Fruit fly (Drosophila melanogaster) whole organism, adult: ENCODE measurements around the gene CG3337.
A peak's percentile ranks its signal among the peaks of the same experiment; 100 is the strongest.

Source experiments
- CG11617 ChIP-seq: fragments of 200-800 bp; sonication (Bioruptor generic); optimal IDR thresholded peaks from 2 replicates; lab custom pipeline; 2017; ENCODE audit warnings: mild to moderate bottlenecking, missing biosample characterization, missing genetic modification reagents, missing genetic modification characterization
- CG12768 ChIP-seq: fragments of 200-800 bp; sonication (Bioruptor generic); optimal IDR thresholded peaks from 2 replicates; lab custom pipeline; 2017; ENCODE audit warnings: missing biosample characterization, missing genetic modification characterization, mild to moderate bottlenecking, moderate library complexity, missing genetic modification reagents
- CG14711 ChIP-seq: fragments of 200-800 bp; sonication (Bioruptor generic); optimal IDR thresholded peaks from 2 replicates; lab custom pipeline; 2018; ENCODE audit warnings: missing biosample characterization, mild to moderate bottlenecking, missing genetic modification characterization, moderate library complexity
- CG1620 ChIP-seq: fragments of 200-800 bp; sonication (Bioruptor generic); optimal IDR thresholded peaks from 2 replicates; lab custom pipeline; 2016; ENCODE audit warnings: missing biosample characterization, missing genetic modification characterization
- CG33017 ChIP-seq: fragments of 200-800 bp; sonication (Bioruptor generic); optimal IDR thresholded peaks from 2 replicates; lab custom pipeline; 2018; ENCODE audit warnings: missing biosample characterization, mild to moderate bottlenecking, missing genetic modification characterization, moderate library complexity
- CG5204 ChIP-seq: fragments of 200-800 bp; sonication (Bioruptor generic); optimal IDR thresholded peaks from 2 replicates; lab custom pipeline; 2016; ENCODE audit warnings: missing biosample characterization, missing genetic modification characterization
- CG7045 ChIP-seq: fragments of 200-800 bp; sonication (Bioruptor generic); optimal IDR thresholded peaks from 2 replicates; lab custom pipeline; 2017; ENCODE audit warnings: missing biosample characterization, mild to moderate bottlenecking, missing genetic modification characterization
- CG7101 ChIP-seq: fragments of 200-800 bp; sonication (Bioruptor generic); optimal IDR thresholded peaks from 2 replicates; lab custom pipeline; 2018; ENCODE audit warnings: missing biosample characterization, mild to moderate bottlenecking, missing genetic modification characterization, moderate library complexity
- Clk ChIP-seq: fragments of 200-800 bp; sonication (Bioruptor generic); optimal IDR thresholded peaks from 2 replicates; lab custom pipeline; 2017; ENCODE audit warnings: missing biosample characterization, missing genetic modification characterization
- Crg-1 ChIP-seq: fragments of 200-800 bp; sonication (Bioruptor generic); optimal IDR thresholded peaks from 2 replicates; lab custom pipeline; 2016; ENCODE audit warnings: missing biosample characterization, missing genetic modification characterization
- Hr96 ChIP-seq: fragments of 200-800 bp; sonication (Bioruptor generic); optimal IDR thresholded peaks from 2 replicates; lab custom pipeline; 2016; ENCODE audit warnings: missing biosample characterization, missing genetic modification characterization
- Mnt ChIP-seq: fragments of 200-800 bp; sonication (Bioruptor generic); optimal IDR thresholded peaks from 2 replicates; lab custom pipeline; 2016; ENCODE audit warnings: missing biosample characterization, mild to moderate bottlenecking, missing genetic modification characterization
- bab1 ChIP-seq: fragments of 200-800 bp; sonication (Bioruptor generic); optimal IDR thresholded peaks from 3 replicates; lab custom pipeline; 2019; ENCODE audit warnings: missing biosample characterization, mild to moderate bottlenecking, missing genetic modification characterization, moderate library complexity
- cic ChIP-seq: fragments of 200-800 bp; sonication (Bioruptor generic); optimal IDR thresholded peaks from 2 replicates; lab custom pipeline; 2017; ENCODE audit warnings: missing biosample characterization, mild to moderate bottlenecking, missing genetic modification characterization, moderate library complexity
- cnc ChIP-seq, 2 experiments: fragments of >200 bp; optimal IDR thresholded peaks; 2 replicates each; lab custom pipeline; 2017
- kay ChIP-seq: fragments of 200-800 bp; sonication (Bioruptor generic); peaks from one replicate; lab custom pipeline; 2016; ENCODE audit warnings: missing biosample characterization, missing genetic modification characterization, borderline replicate concordance
- ovo ChIP-seq: fragments of 200-800 bp; sonication (Bioruptor generic); optimal IDR thresholded peaks from 2 replicates; lab custom pipeline; 2016; ENCODE audit warnings: missing biosample characterization, missing genetic modification characterization
- pad ChIP-seq: fragments of 200-800 bp; sonication (Bioruptor generic); optimal IDR thresholded peaks from 3 replicates; lab custom pipeline; 2017; ENCODE audit warnings: missing biosample characterization, missing genetic modification characterization, mild to moderate bottlenecking, moderate library complexity, missing genetic modification reagents
- tj ChIP-seq: fragments of 200-800 bp; sonication (Bioruptor generic); optimal IDR thresholded peaks from 3 replicates; lab custom pipeline; 2017; ENCODE audit warnings: missing biosample characterization, mild to moderate bottlenecking, missing genetic modification characterization, moderate library complexity
- toe ChIP-seq: fragments of 200-800 bp; sonication (Bioruptor generic); optimal IDR thresholded peaks from 2 replicates; lab custom pipeline; 2016; ENCODE audit warnings: missing biosample characterization, missing genetic modification characterization

The CG3337 gene

DNA sequence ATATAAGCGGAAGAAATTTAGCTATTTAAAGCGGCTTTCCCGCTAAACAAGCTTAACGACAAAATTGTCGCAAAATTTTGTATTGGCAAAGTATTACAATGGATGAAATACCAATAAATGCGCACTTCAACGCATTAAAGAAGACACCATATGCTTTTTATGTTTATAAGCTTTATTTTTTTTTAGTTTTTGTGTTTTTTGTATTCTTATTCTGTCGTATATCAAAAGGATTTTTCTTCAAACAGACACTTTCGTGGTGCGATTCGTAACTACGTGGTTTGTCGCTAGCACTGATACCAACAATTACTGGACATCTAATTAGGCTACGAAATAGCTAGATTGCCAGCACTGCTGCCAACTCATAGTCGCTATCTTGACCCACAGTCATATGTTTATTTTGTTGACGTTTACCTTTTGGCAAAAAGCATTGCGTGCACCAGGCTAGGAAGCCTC, 8.7 kb downstream of the CG3337 start, which contains the start of gene Ddrgk1:
Ddrgk1 (plus strand) TSS at position 387 of the 453 bp plus-strand sequence.
- no peak for TF ChIP-seq toe
- peak; percentile 18 for TF ChIP-seq Mnt (GFP tag; lab: Kevin White, UChicago)
- TF ChIP-seq Clk (GFP tag; lab: Kevin White, UChicago), result no peak
- TF ChIP-seq CG7045 (GFP tag; lab: Kevin White, UChicago), result no peak
- TF ChIP-seq ovo (GFP tag; lab: Kevin White, UChicago), result peak; percentile 3
- TF ChIP-seq CG14711 (tag; lab: Kevin White, UChicago), result no peak
- peak; percentile 63 for TF ChIP-seq tj (GFP tag; lab: Kevin White, UChicago)
- TF ChIP-seq Hr96 (GFP tag; lab: Kevin White, UChicago), result no peak
- TF ChIP-seq CG1620 (GFP tag; lab: Kevin White, UChicago), result no peak

DNA sequence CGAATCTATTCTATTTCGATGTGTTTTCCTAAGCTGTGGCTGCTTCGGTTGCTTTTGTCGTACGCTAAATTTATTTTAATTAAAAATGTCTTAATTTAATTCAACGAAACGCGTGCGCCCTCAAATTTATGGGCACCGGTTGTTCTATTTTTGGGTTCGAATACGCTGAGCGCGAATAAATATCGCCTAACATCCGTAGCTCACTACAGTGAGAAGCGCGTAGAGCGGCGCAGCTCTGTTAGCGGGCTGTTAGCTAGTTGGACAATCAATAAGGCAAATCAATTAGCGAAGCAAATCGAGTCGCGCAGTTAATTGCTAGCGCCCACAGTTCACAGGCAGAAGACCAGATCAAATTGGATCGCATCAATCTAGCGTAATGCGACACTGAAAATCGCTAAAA, 13.3 kb downstream of the CG3337 start:
- TF ChIP-seq CG12768 (GFP tag; lab: Kevin White, UChicago) (no peak), CG5204 (GFP tag; lab: Kevin White, UChicago) (no peak), CG11617 (no peak), CG33017 (no peak), toe (no peak)

DNA sequence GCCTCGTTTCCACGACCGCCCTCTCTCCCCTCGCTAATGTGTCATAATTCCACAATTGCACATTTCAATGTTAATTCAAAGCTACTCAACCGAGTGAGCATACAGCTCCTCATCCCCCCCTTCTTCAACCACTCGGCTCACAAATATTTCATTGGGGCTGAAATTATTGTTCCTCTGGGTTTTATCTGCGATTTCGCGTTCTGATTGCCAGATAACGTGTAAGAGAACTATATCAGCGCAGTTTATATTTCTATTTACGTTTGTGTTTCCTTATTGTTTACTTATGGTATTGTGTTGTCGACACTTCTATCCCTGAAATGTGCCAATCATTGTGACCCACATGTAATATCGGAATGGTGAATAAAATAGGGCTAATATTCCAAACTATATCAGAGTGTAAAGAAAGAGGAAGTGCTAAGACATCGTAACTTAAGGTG, 16.6 kb downstream of the CG3337 start:
- TF ChIP-seq Mnt (GFP tag; lab: Kevin White, UChicago) (peak; percentile 68), toe (no peak), CG5204 (GFP tag; lab: Kevin White, UChicago) (no peak), pad (GFP tag; lab: Kevin White, UChicago) (no peak), cic (GFP tag; lab: Kevin White, UChicago) (peak; percentile 99), kay (GFP tag; lab: Kevin White, UChicago) (peak; percentile 90), Crg-1 (GFP tag; lab: Kevin White, UChicago) (peak; percentile 39), CG7101 (tag; lab: Kevin White, UChicago) (peak; percentile 6), CG11617 (peak; percentile 18), CG12768 (GFP tag; lab: Kevin White, UChicago) (peak; percentile 82), CG33017 (peak; percentile 40), cnc (optimal IDR thresholded peaks at IDR 0.05; lab: Kevin White, UChicago) (peak in 1 of 2 experiments; percentile 88), ovo (GFP tag; lab: Kevin White, UChicago) (peak; percentile 30)

DNA sequence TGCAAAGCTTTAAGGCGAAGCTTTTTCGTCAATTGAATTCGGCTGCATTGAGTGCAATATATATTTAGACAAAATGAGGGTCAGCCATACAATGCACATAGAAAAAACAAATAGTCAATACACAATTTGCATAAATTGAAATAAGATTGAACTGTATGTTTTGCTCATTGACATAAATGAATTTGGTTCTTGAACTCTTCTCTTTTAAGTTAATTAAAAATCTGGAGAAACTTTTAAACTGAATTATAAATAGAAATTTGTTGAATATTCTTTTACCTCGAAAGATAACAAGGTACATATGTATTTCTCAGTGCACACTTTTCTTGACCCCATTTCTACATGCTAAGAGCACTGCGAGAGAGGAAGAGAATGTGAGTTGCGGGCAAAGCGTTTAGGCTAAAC, 17.1 kb downstream of the CG3337 start:
- TF ChIP-seq bab1 (GFP tag; lab: Kevin White, UChicago), result peak; percentile 1
- TF ChIP-seq CG12768 (GFP tag; lab: Kevin White, UChicago), result no peak
- TF ChIP-seq CG5204 (GFP tag; lab: Kevin White, UChicago), result no peak
- TF ChIP-seq CG7045 (GFP tag; lab: Kevin White, UChicago), result no peak
- TF ChIP-seq CG7101 (tag; lab: Kevin White, UChicago), result peak; percentile 54
- TF ChIP-seq pad (GFP tag; lab: Kevin White, UChicago), result no peak
- TF ChIP-seq CG14711 (tag; lab: Kevin White, UChicago), result peak; percentile 32
- TF ChIP-seq kay (GFP tag; lab: Kevin White, UChicago), result no peak
- TF ChIP-seq CG33017, result peak; percentile 51
- TF ChIP-seq CG11617, result peak; percentile 39

DNA sequence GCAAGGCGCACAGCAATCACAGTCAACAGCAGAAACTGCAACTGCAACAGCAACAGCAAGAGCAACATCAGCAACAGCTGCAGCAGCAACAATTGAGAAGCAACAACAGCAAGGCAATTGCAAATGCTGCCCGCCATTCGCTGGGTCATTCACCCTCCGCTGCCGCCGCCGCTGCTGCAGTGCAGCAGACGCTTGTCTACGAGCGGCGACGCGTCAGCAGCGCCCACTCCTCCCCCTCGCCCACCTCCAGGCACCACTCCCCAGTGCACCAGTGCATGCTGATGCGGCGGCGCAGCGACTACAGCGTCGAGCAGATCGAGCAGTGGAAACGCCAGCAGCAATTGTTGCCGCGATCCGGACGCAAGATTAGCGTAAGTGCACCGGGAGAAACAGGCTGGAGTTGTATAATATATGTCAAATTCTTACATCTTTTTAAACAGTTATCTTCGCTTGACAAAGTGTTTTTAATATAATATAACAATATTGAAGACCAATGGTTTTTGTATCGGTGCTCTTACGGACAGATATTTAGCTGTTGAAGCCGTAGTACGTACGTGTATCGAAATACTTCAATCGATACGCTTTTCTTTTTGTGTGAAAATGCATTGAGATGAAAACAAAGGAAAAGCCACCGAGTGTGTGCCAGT, 17.6 kb downstream of the CG3337 start:
- peak; percentile 5 for TF ChIP-seq CG12768 (GFP tag; lab: Kevin White, UChicago)
- TF ChIP-seq tj (GFP tag; lab: Kevin White, UChicago), result peak; percentile 5
- no peak for TF ChIP-seq CG11617

DNA sequence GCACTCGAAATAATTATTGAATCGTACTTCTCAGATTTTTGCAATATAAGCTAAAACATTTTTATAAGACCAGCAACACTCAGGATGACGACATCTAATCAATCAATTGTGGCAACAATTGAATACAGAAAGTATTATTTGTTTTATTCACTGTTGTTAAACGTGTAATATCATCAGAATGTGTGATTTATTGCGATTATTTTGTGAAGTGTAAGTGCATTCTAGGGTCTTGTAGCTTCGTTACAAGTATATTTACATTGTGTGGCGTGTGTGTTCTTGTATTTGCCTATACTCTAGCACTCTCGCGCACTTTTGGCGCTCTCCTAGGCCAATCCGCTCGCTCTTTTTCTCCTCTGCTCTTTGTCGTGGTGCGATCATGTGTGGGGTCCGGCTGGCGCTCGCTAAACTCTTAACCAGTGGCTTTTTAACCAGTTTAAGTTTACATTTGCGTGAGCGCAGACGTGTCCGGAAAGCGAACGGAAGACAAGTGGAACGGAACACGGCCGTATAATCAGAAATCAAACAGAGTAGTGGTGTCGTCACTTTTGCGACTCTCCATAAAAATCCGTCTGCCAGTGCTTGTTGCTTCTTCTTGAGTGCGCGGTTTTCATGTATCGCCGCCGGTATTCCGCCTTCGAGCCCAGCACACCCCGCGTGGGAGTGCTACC, 18.8 kb downstream of the CG3337 start:
- TF ChIP-seq tj (GFP tag; lab: Kevin White, UChicago) (peak; percentile 57), CG1620 (GFP tag; lab: Kevin White, UChicago) (peak; percentile 17), CG33017 (peak; percentile 74), toe (peak; percentile 63), bab1 (GFP tag; lab: Kevin White, UChicago) (peak; percentile 86), CG12768 (GFP tag; lab: Kevin White, UChicago) (peak; percentile 40), Mnt (GFP tag; lab: Kevin White, UChicago) (peak; percentile 39), cnc (optimal IDR thresholded peaks at IDR 0.05; lab: Kevin White, UChicago) (no peak), kay (GFP tag; lab: Kevin White, UChicago) (no peak), ovo (GFP tag; lab: Kevin White, UChicago) (peak; percentile 53), cic (GFP tag; lab: Kevin White, UChicago) (peak; percentile 30), CG14711 (tag; lab: Kevin White, UChicago) (peak; percentile 87), CG11617 (peak; percentile 91), CG7101 (tag; lab: Kevin White, UChicago) (peak; percentile 88), CG5204 (GFP tag; lab: Kevin White, UChicago) (peak; percentile 89), Clk (GFP tag; lab: Kevin White, UChicago) (peak; percentile 74), CG7045 (GFP tag; lab: Kevin White, UChicago) (peak; percentile 79), Hr96 (GFP tag; lab: Kevin White, UChicago) (peak; percentile 87), Crg-1 (GFP tag; lab: Kevin White, UChicago) (peak; percentile 57), pad (GFP tag; lab: Kevin White, UChicago) (peak; percentile 78)
